Fruit fly (Drosophila melanogaster) whole organism, larva: ENCODE measurements around the gene jv.

Source experiments
- noc ChIP-seq: fragments of 200-800 bp; sonication (Bioruptor generic); optimal IDR thresholded peaks from 3 replicates; lab custom pipeline; 2019; ENCODE audit warnings: missing biosample characterization, mild to moderate bottlenecking, missing genetic modification characterization, moderate library complexity

jv gene

dm6 chr3L:6552420-6552819 is 36.9 kb downstream of the jv start:
- TF ChIP-seq noc, result no peak

dm6 chr3L:6551816-6552371 is 37.4 kb downstream of the jv start:
- peak; percentile 67 for TF ChIP-seq noc

DNA sequence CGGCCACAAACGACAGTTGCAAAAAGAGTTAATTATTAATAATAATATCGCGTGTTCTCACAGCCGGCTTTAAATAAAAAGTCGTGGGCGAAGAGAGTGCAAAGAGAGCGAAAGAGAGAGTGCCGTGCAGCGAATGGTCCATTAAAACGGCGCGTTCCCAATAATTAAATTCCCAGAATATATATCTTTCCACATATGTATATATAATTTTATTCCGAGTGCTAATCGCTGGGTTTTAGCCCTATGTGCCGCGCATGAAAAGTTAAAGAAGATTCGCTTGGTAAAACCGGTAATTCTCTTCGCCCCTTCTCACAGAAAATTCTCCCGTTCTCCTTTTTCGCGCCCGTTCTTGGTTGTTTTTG is 38.3 kb downstream of the jv start:
- no peak for TF ChIP-seq noc

DNA sequence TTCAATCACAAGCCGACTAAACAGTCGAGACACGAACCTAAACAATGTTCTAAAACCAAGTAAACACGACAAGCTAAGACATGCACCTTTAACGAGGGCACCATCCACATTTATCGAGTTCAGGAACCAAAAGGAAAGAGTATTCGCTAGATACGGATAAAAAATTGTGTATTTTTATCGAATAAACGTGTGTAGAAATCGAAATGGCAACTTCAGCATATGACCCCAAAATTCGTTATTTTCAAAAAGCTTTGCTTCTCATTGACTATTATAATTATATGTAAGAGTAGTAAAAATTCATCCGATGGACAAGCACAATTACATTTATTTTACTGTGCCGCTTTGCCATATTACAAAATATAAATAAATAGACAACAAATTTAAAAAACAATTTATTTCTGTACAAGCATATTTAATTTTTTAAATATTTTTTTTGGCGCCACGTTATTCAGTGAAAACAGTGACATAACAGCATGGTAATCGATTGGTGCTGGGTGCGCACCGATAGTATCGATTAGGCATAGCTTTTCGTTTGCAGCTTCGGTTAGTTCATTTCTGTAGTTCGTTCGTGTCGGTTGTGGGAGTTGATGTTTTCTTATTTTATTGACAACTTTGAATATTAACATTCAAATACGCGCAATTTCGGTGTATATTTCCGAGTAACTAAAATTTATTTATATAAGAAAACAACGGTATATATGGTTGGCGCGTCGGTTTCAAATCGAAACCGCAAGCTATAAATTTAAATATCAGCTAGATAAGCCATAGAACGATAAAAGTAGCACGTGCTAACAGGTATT is 38.9 kb downstream of the jv start, which contains the start of gene MCU:
MCU (plus strand) TSS at position 561 of the 800 bp plus-strand sequence.
- no peak for TF ChIP-seq noc

DNA sequence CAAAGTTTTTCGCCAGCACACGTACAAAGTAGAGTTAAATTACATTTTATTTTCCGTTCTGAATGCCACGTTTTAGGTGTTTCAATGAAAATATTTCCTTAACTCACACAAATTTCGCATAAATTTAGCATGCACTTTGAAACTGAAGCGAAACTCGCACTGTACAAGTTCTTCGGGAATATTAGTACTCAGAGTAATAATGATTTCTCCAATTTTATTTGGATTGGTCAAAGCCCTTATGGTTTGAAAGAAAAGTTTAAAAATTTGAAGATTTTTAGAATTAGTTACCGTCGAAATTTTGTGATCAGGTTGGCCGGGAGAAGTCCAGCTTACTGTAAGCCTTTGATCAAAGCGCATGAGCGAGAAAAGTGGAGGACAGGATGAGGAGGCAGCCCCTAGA is 58.9 kb downstream of the jv start, which contains the start of gene betaTub65B:
betaTub65B (plus strand) TSS at position 301 of the 400 bp plus-strand sequence.
- TF ChIP-seq noc, result no peak

DNA sequence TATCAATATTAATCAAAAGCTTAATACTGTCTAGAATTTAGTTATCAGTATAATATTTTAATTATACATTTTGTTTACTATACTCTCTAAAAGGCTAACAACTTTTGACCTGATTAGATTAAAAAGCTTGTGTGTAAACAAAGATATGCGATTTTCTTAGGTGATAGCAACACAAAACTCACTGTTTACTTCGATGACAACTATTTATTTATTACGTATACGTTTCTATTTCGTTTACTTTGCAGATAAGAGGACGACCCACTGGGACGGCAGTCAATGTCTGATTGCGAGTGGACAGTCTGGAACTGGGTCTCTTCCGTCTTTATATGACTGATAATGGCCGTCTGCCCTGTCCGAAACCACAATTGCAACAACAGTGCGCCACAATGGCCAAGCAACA is 66.5 kb downstream of the jv start:
- peak; percentile 89 for TF ChIP-seq noc

dm6 chr3L:6519678-6520077 is 69.6 kb downstream of the jv start:
- TF ChIP-seq noc, result no peak

dm6 chr3L:6516901-6517300 is 72.4 kb downstream of the jv start:
- no peak for TF ChIP-seq noc
